In genomic region chrV:2623765-2624164, ce11 we compare ENCODE assay signal across 4 worm cellular contexts.
TF ChIP-seq lines count a peak whose summit lies in the region.

No protein-coding gene starts in this region.

TF ChIP-seq in whole organism, L4 larva, 104 proteins besides CTCF, POLR2A, EP300 and RAD21:
- peak; percentile 78 for TF ChIP-seq set-16 (GFP tag; IDR thresholded peaks at IDR 0.05; lab: Robert Waterston, UW)
- TF ChIP-seq dmd-9 (GFP tag; IDR thresholded peaks at IDR 0.05; lab: Robert Waterston, UW) = no peak
- peak in 1 of 2 experiments; percentile 58 for TF ChIP-seq unc-62 (GFP tag; optimal IDR thresholded peaks at IDR 0.05 in 1 of 2; lab: Kevin White, UChicago)
- TF ChIP-seq unc-62 (tag; optimal IDR thresholded peaks at IDR 0.05; lab: Kevin White, UChicago) = no peak
- TF ChIP-seq F49E8.2 (tag; optimal IDR thresholded peaks at IDR 0.05; lab: Kevin White, UChicago; ENCODE audit: borderline replicate concordance) = no peak
- no peak for TF ChIP-seq nhr-111 (GFP tag; optimal IDR thresholded peaks at IDR 0.05; lab: Kevin White, UChicago)
- no peak for TF ChIP-seq lin-13 (GFP tag; optimal IDR thresholded peaks at IDR 0.05; lab: Kevin White, UChicago)
- peak; percentile 67 for TF ChIP-seq aha-1 (tag; lab: Kevin White, UChicago)
- no peak for TF ChIP-seq lin-38 (GFP tag; IDR thresholded peaks at IDR 0.05; lab: Robert Waterston, UW)
- TF ChIP-seq lir-3 (tag; optimal IDR thresholded peaks at IDR 0.05; lab: Kevin White, UChicago) = no peak
- TF ChIP-seq ceh-32 (tag; optimal IDR thresholded peaks at IDR 0.05; lab: Kevin White, UChicago; ENCODE audit: poor library complexity) = no peak
- TF ChIP-seq nhr-237 (tag; optimal IDR thresholded peaks at IDR 0.05; lab: Kevin White, UChicago) = no peak
- TF ChIP-seq R02D3.7 (tag; optimal IDR thresholded peaks at IDR 0.05; lab: Kevin White, UChicago) = no peak

TF ChIP-seq in whole organism, early embryonic, 17 proteins besides CTCF, POLR2A, EP300 and RAD21:
- TF ChIP-seq hmg-4 (GFP tag; optimal IDR thresholded peaks at IDR 0.05; lab: Kevin White, UChicago) = no peak
- TF ChIP-seq pes-1 (GFP tag; IDR thresholded peaks at IDR 0.05; lab: Robert Waterston, UW) = no peak
- no peak for TF ChIP-seq B0310.2 (tag; optimal IDR thresholded peaks at IDR 0.05; lab: Kevin White, UChicago)
- no peak for TF ChIP-seq aly-1 (tag; optimal IDR thresholded peaks at IDR 0.05; lab: Kevin White, UChicago)
- no peak for TF ChIP-seq hmbx-1 (tag; optimal IDR thresholded peaks at IDR 0.05; lab: Kevin White, UChicago)
- TF ChIP-seq flt-1 (GFP tag; IDR thresholded peaks at IDR 0.05; lab: Robert Waterston, UW) = peak; percentile 27; the same call in 1 of the 2 replicates

TF ChIP-seq in whole organism, mixed stage, embryonic, 35 proteins besides CTCF, POLR2A, EP300 and RAD21:
- peak; percentile 45 for TF ChIP-seq lin-32 (GFP tag; optimal IDR thresholded peaks at IDR 0.05; lab: Kevin White, UChicago)
- no peak for TF ChIP-seq lin-13 (tag; optimal IDR thresholded peaks at IDR 0.05; lab: Kevin White, UChicago)
- peak; percentile 3 for TF ChIP-seq mls-2 (tag; optimal IDR thresholded peaks at IDR 0.05; lab: Kevin White, UChicago)
- no peak for TF ChIP-seq mab-5 (tag; optimal IDR thresholded peaks at IDR 0.05; lab: Kevin White, UChicago)
- no peak for TF ChIP-seq lsy-2 (tag; optimal IDR thresholded peaks at IDR 0.05; lab: Kevin White, UChicago)
- no peak for TF ChIP-seq elt-1 (tag; optimal IDR thresholded peaks at IDR 0.05; lab: Kevin White, UChicago; ENCODE audit: borderline replicate concordance, insufficient read depth)
- TF ChIP-seq ham-2 (GFP tag; optimal IDR thresholded peaks at IDR 0.05; lab: Kevin White, UChicago) = no peak
- no peak for TF ChIP-seq ceh-43 (GFP tag; optimal IDR thresholded peaks at IDR 0.05; lab: Kevin White, UChicago)
- peak; percentile 32 for TF ChIP-seq M03D4.4 (tag; optimal IDR thresholded peaks at IDR 0.05; lab: Kevin White, UChicago)
- no peak for TF ChIP-seq unc-120 (tag; optimal IDR thresholded peaks at IDR 0.05; lab: Kevin White, UChicago; ENCODE audit: poor library complexity, severe bottlenecking)
- TF ChIP-seq pha-4 (tag; optimal IDR thresholded peaks at IDR 0.05; lab: Kevin White, UChicago) = no peak
TF ChIP-seq in whole organism, mixed stage, embryonic: peak in this region for 3.

TF ChIP-seq in whole organism, young adult, 124 proteins besides CTCF, POLR2A, EP300 and RAD21:
- TF ChIP-seq zfh-2 (GFP tag; conservative IDR thresholded peaks at IDR 0.05; lab: Robert Waterston, UW) (peak; percentile 58; the same call in 1 of the 2 replicates), dpff-1 (tag; optimal IDR thresholded peaks at IDR 0.05; lab: Kevin White, UChicago) (no peak), ztf-22 (GFP tag; optimal IDR thresholded peaks at IDR 0.05; lab: Kevin White, UChicago) (no peak), efl-1 (GFP tag; optimal IDR thresholded peaks at IDR 0.05; lab: Kevin White, UChicago) (no peak), C17E4.6 (GFP tag; IDR thresholded peaks at IDR 0.05; lab: Robert Waterston, UW) (no peak), attf-5 (GFP tag; optimal IDR thresholded peaks at IDR 0.05; lab: Kevin White, UChicago) (no peak)
